Fruit fly (Drosophila melanogaster) whole organism, prepupa: ENCODE results near the gene MED10.

Experiments used
- Blimp-1 ChIP-seq: fragments of 200-800 bp; sonication (Bioruptor generic); optimal IDR thresholded peaks from 3 replicates; lab custom pipeline; 2017; ENCODE audit warnings: missing biosample characterization, missing genetic modification characterization, mild to moderate bottlenecking, moderate library complexity, missing genetic modification reagents
- CG10669 ChIP-seq: fragments of 200-800 bp; sonication (Bioruptor generic); optimal IDR thresholded peaks from 3 replicates; lab custom pipeline; 2018; ENCODE audit warnings: missing biosample characterization, mild to moderate bottlenecking, missing genetic modification characterization, moderate library complexity
- CG11294 ChIP-seq: fragments of 200-800 bp; sonication (Bioruptor generic); IDR thresholded peaks from 2 replicates; pipeline ENCODE4 v1.3.6; 2022; ENCODE audit warnings: missing biosample characterization, missing genetic modification characterization
- CG11762 ChIP-seq: fragments of 200-800 bp; sonication (Bioruptor generic); optimal IDR thresholded peaks from 3 replicates; lab custom pipeline; 2016; ENCODE audit warnings: missing biosample characterization, missing genetic modification characterization; ENCODE audit not compliant: insufficient read depth
- CG11902 ChIP-seq: fragments of 200-800 bp; sonication (Bioruptor generic); optimal IDR thresholded peaks from 3 replicates; lab custom pipeline; 2016; ENCODE audit warnings: missing biosample characterization, missing genetic modification characterization
- CG15336 ChIP-seq: fragments of 200-800 bp; sonication (Bioruptor generic); IDR thresholded peaks from 2 replicates; pipeline ENCODE4 v1.3.6; 2022; ENCODE audit warnings: missing biosample characterization, missing genetic modification characterization
- CG1621 ChIP-seq: fragments of 200-800 bp; sonication (Bioruptor generic); optimal IDR thresholded peaks from 3 replicates; lab custom pipeline; 2018; ENCODE audit warnings: missing biosample characterization, mild to moderate bottlenecking, missing genetic modification characterization
- CG16779 ChIP-seq: fragments of 200-800 bp; sonication (Bioruptor generic); optimal IDR thresholded peaks from 3 replicates; lab custom pipeline; 2017; ENCODE audit warnings: missing biosample characterization, mild to moderate bottlenecking, missing genetic modification characterization
- CG34406 ChIP-seq: fragments of 200-800 bp; sonication (Bioruptor generic); optimal IDR thresholded peaks from 3 replicates; lab custom pipeline; 2016; ENCODE audit warnings: missing biosample characterization, missing genetic modification characterization
- CG3919 ChIP-seq: fragments of 200-800 bp; sonication (Bioruptor generic); optimal IDR thresholded peaks from 3 replicates; lab custom pipeline; 2016; ENCODE audit warnings: missing biosample characterization, missing genetic modification characterization
- CG4318 ChIP-seq: fragments of 200-800 bp; sonication (Bioruptor generic); optimal IDR thresholded peaks from 3 replicates; lab custom pipeline; 2017; ENCODE audit warnings: missing biosample characterization, mild to moderate bottlenecking, missing genetic modification characterization
- CG6163 ChIP-seq: fragments of 200-800 bp; sonication (Bioruptor generic); IDR thresholded peaks from 3 replicates; pipeline ENCODE4 v1.3.6; 2022; ENCODE audit warnings: missing biosample characterization, missing genetic modification characterization
- CG6276 ChIP-seq: fragments of 200-800 bp; sonication (Bioruptor generic); optimal IDR thresholded peaks from 2 replicates; lab custom pipeline; 2017; ENCODE audit warnings: missing biosample characterization, mild to moderate bottlenecking, missing genetic modification characterization
- CG6792 ChIP-seq: fragments of 200-800 bp; sonication (Bioruptor generic); optimal IDR thresholded peaks from 3 replicates; lab custom pipeline; 2016; ENCODE audit warnings: missing biosample characterization, missing genetic modification characterization
- CG6808 ChIP-seq: fragments of 200-800 bp; sonication (Bioruptor generic); optimal IDR thresholded peaks from 3 replicates; lab custom pipeline; 2017; ENCODE audit warnings: missing biosample characterization, missing genetic modification characterization, mild to moderate bottlenecking, moderate library complexity, missing genetic modification reagents
- CG6854 ChIP-seq: fragments of 200-800 bp; sonication (Bioruptor generic); optimal IDR thresholded peaks from 2 replicates; lab custom pipeline; 2017; ENCODE audit warnings: missing biosample characterization, mild to moderate bottlenecking, missing genetic modification characterization
- CG7368 ChIP-seq: fragments of 200-800 bp; sonication (Bioruptor generic); optimal IDR thresholded peaks from 3 replicates; lab custom pipeline; 2016; ENCODE audit warnings: missing biosample characterization, missing genetic modification characterization
- CG8319 ChIP-seq: fragments of 200-800 bp; sonication (Bioruptor generic); optimal IDR thresholded peaks from 3 replicates; lab custom pipeline; 2016; ENCODE audit warnings: missing biosample characterization, missing genetic modification characterization
- CG8632 ChIP-seq: fragments of 200-800 bp; sonication (Bioruptor generic); optimal IDR thresholded peaks from 3 replicates; lab custom pipeline; 2016; ENCODE audit warnings: missing biosample characterization, missing genetic modification characterization
- CG9139 ChIP-seq: fragments of 200-800 bp; sonication (Bioruptor generic); optimal IDR thresholded peaks from 3 replicates; lab custom pipeline; 2017; ENCODE audit warnings: missing biosample characterization, mild to moderate bottlenecking, missing genetic modification characterization
- Eip75B ChIP-seq: fragments of 200-800 bp; sonication (Bioruptor generic); optimal IDR thresholded peaks from 3 replicates; lab custom pipeline; 2016; ENCODE audit warnings: missing biosample characterization, missing genetic modification characterization
- Eip93F ChIP-seq: fragments of 200-800 bp; sonication (Bioruptor generic); optimal IDR thresholded peaks from 2 replicates; lab custom pipeline; 2016; ENCODE audit warnings: missing biosample characterization, mild to moderate bottlenecking, missing genetic modification characterization
- Hr38 ChIP-seq: sonication (Bioruptor generic); optimal IDR thresholded peaks from 2 replicates; lab custom pipeline; 2016; ENCODE audit warnings: missing biosample characterization, missing genetic modification characterization
- Met ChIP-seq: fragments of 200-800 bp; sonication (Bioruptor generic); optimal IDR thresholded peaks from 3 replicates; lab custom pipeline; 2016; ENCODE audit warnings: missing biosample characterization, missing genetic modification characterization
- OdsH ChIP-seq: fragments of 200-800 bp; sonication (Bioruptor generic); optimal IDR thresholded peaks from 3 replicates; lab custom pipeline; 2016; ENCODE audit warnings: missing biosample characterization, missing genetic modification characterization
- Smox ChIP-seq: fragments of 200-800 bp; sonication (Bioruptor generic); optimal IDR thresholded peaks from 3 replicates; lab custom pipeline; 2016; ENCODE audit warnings: missing biosample characterization, missing genetic modification characterization
- Sox15 ChIP-seq: fragments of 200-800 bp; sonication (Bioruptor generic); optimal IDR thresholded peaks from 3 replicates; lab custom pipeline; 2016; ENCODE audit warnings: missing biosample characterization, missing genetic modification characterization
- achi ChIP-seq: fragments of 200-800 bp; sonication (Bioruptor generic); optimal IDR thresholded peaks from 3 replicates; lab custom pipeline; 2016; ENCODE audit warnings: missing biosample characterization, missing genetic modification characterization
- acj6 ChIP-seq: fragments of 200-800 bp; sonication (Bioruptor generic); optimal IDR thresholded peaks from 3 replicates; lab custom pipeline; 2016; ENCODE audit warnings: missing biosample characterization, missing genetic modification characterization
- dsx ChIP-seq: fragments of 200-800 bp; optimal IDR thresholded peaks from 3 replicates; lab custom pipeline; 2019; ENCODE audit warnings: missing biosample characterization, mild to moderate bottlenecking, missing genetic modification characterization, moderate library complexity; ENCODE audit not compliant: poor library complexity, severe bottlenecking
- eg ChIP-seq: fragments of 200-800 bp; sonication (Bioruptor generic); IDR thresholded peaks from 3 replicates; pipeline ENCODE4 v1.3.6; 2022; ENCODE audit warnings: missing biosample characterization, missing genetic modification characterization
- fd59A ChIP-seq: fragments of 200-800 bp; sonication (Bioruptor generic); optimal IDR thresholded peaks from 2 replicates; lab custom pipeline; 2017; ENCODE audit warnings: missing biosample characterization, mild to moderate bottlenecking, missing genetic modification characterization, missing genetic modification reagents
- lz ChIP-seq: fragments of 200-800 bp; sonication (Bioruptor generic); optimal IDR thresholded peaks from 3 replicates; lab custom pipeline; 2016; ENCODE audit warnings: missing biosample characterization, missing genetic modification characterization
- net ChIP-seq: fragments of 200-800 bp; sonication (Bioruptor generic); optimal IDR thresholded peaks from 3 replicates; lab custom pipeline; 2016; ENCODE audit warnings: missing biosample characterization, missing genetic modification characterization
- pdm3 ChIP-seq: fragments of 200-800 bp; sonication (Bioruptor generic); optimal IDR thresholded peaks from 3 replicates; lab custom pipeline; 2016; ENCODE audit warnings: missing biosample characterization, missing genetic modification characterization
- salr ChIP-seq, 2 experiments: fragments of 200-800 bp; sonication (Bioruptor generic); optimal IDR thresholded peaks; 3 replicates each; lab custom pipeline; 2016 to 2018; ENCODE audit warnings: missing biosample characterization in 2 of 2, missing genetic modification characterization in 2 of 2, mild to moderate bottlenecking in 1 of 2
- spab ChIP-seq: fragments of 200-800 bp; sonication (Bioruptor generic); optimal IDR thresholded peaks from 2 replicates; lab custom pipeline; 2017; ENCODE audit warnings: missing biosample characterization, mild to moderate bottlenecking, missing genetic modification characterization, missing genetic modification reagents
- svp ChIP-seq: fragments of 200-800 bp; sonication (Bioruptor generic); peaks from one replicate; lab custom pipeline; 2016; ENCODE audit warnings: missing biosample characterization, missing genetic modification characterization
- topi ChIP-seq: fragments of 200-800 bp; sonication (Bioruptor generic); optimal IDR thresholded peaks from 3 replicates; lab custom pipeline; 2016; ENCODE audit warnings: missing biosample characterization, missing genetic modification characterization
- vri ChIP-seq: fragments of 200-800 bp; sonication (Bioruptor generic); optimal IDR thresholded peaks from 3 replicates; lab custom pipeline; 2016; ENCODE audit warnings: missing biosample characterization, mild to moderate bottlenecking, missing genetic modification characterization

Gene MED10

DNA sequence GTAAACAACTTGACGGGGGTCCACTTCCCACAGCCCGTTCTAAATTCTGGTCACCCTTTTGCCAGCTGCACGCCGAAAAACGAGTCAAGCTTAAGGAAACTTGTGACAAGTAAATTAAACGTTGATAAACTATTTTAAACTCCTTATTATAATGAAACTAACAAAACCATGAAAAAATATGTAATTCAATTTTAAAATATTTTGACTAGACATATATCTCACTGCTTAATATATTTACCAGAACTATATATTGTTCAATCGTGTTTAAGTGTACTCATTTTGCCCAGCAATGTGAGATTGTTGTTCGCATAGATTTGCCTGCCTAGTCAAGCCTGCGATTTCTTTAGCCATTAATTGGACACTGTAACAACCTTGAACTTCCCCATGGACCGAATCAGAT, 27.7 kb downstream of the MED10 start, which contains the start of gene CG13053 (continued):
- TF ChIP-seq fd59A (GFP tag; lab: Kevin White, UChicago) (peak; percentile 62), spab (GFP tag; lab: Kevin White, UChicago) (peak; percentile 71), CG4318 (no peak), net (GFP tag; lab: Kevin White, UChicago) (no peak), CG11294 (GFP tag; lab: Robert Waterston, UW) (no peak), CG6808 (GFP tag; lab: Kevin White, UChicago) (peak; percentile 77), acj6 (GFP tag; lab: Kevin White, UChicago) (peak; percentile 23), vri (GFP tag; lab: Kevin White, UChicago) (no peak), eg (GFP tag; lab: Robert Waterston, UW) (no peak), CG16779 (tag; lab: Kevin White, UChicago) (peak; percentile 10), lz (GFP tag; lab: Kevin White, UChicago) (no peak), CG1621 (tag; lab: Kevin White, UChicago) (no peak), CG6854 (GFP tag; lab: Kevin White, UChicago) (no peak), dsx (GFP tag; lab: Kevin White, UChicago) (peak; percentile 85), Met (GFP tag; lab: Kevin White, UChicago) (no peak), pdm3 (GFP tag; lab: Kevin White, UChicago) (no peak), CG6276 (GFP tag; lab: Kevin White, UChicago) (no peak), Blimp-1 (GFP tag; lab: Kevin White, UChicago) (no peak), Hr38 (no peak), OdsH (GFP tag; lab: Kevin White, UChicago) (peak; percentile 8), CG7368 (GFP tag; lab: Kevin White, UChicago) (no peak), topi (GFP tag; lab: Kevin White, UChicago) (no peak), CG10669 (peak; percentile 67), CG34406 (GFP tag; lab: Kevin White, UChicago) (no peak), CG3919 (peak; percentile 46), achi (GFP tag; lab: Kevin White, UChicago) (peak; percentile 20), CG6792 (GFP tag; lab: Kevin White, UChicago) (no peak)

DNA sequence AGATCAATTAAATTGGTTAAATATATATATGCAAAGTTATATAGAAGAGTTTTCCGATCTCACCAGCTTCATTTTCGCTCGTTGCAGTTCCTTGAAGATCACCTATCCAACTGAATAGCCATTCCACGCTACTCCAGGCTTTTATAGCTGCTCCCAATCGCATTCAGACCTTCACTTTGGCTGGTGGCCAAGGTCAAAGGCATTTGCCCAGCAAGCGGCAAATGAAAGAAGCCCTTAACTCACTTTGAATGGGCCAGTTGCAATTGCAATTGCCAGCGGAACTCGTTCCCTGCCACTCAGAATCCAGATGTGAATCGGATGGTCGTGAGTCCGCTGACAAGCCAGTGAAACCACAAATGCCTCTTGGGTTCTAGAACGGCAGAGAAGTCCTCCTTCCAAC, 29.6 kb downstream of the MED10 start, which contains the start of gene CG34247:
TSS of gene CG34247 (minus strand) at position 101 of the 400 bp plus-strand sequence.
- no peak for TF ChIP-seq CG6792 (GFP tag; lab: Kevin White, UChicago)
- TF ChIP-seq Eip93F (GFP tag; lab: Kevin White, UChicago), result no peak
- no peak for TF ChIP-seq Eip75B
- TF ChIP-seq CG16779 (tag; lab: Kevin White, UChicago), result no peak
- TF ChIP-seq CG1621 (tag; lab: Kevin White, UChicago), result no peak
- no peak for TF ChIP-seq svp (GFP tag; lab: Kevin White, UChicago)
- no peak for TF ChIP-seq CG9139 (GFP tag; lab: Kevin White, UChicago)
- TF ChIP-seq CG11902, result no peak
- TF ChIP-seq CG8319, result no peak
- no peak for TF ChIP-seq CG8632
- TF ChIP-seq lz (GFP tag; lab: Kevin White, UChicago), result no peak
- TF ChIP-seq salr (GFP tag; optimal IDR thresholded peaks at IDR 0.05; lab: Kevin White, UChicago), result no peak
- no peak for TF ChIP-seq CG11762
- no peak for TF ChIP-seq pdm3 (GFP tag; lab: Kevin White, UChicago)
- TF ChIP-seq net (GFP tag; lab: Kevin White, UChicago), result no peak
- no peak for TF ChIP-seq Smox (GFP tag; lab: Kevin White, UChicago)
- TF ChIP-seq CG11294 (GFP tag; lab: Robert Waterston, UW), result no peak
- TF ChIP-seq CG15336, result no peak
- no peak for TF ChIP-seq acj6 (GFP tag; lab: Kevin White, UChicago)
- no peak for TF ChIP-seq CG34406 (GFP tag; lab: Kevin White, UChicago)

- TF ChIP-seq CG6163 (GFP tag; lab: Robert Waterston, UW) (no peak), CG8632 (no peak), CG9139 (GFP tag; lab: Kevin White, UChicago) (no peak), CG15336 (no peak), Sox15 (GFP tag; lab: Kevin White, UChicago) (no peak), topi (GFP tag; lab: Kevin White, UChicago) (no peak)
Observed at dm6 chr3L:16262440-16262839, 30.6 kb downstream of the MED10 start, which contains the start of gene CG13071. CG13071 (plus strand) TSS chr3L:16262740.
